Worm (Caenorhabditis elegans) whole organism, dauer: ENCODE measurements around the gene fipr-14.

ENCODE experiments used
- unc-62 ChIP-seq: sonication (generic microtip); optimal IDR thresholded peaks from 2 replicates; lab custom pipeline; 2017; ENCODE audit warnings: missing biosample characterization, missing genetic modification reagents, missing genetic modification characterization

fipr-14 gene

ce11 chrIV:10900083-10900482 lies 23.1 kb downstream of the fipr-14 start, which contains the start of gene srlf-30:
Gene srlf-30 (plus strand): TSS chrIV:10900383.
- TF ChIP-seq unc-62, result no peak

DNA sequence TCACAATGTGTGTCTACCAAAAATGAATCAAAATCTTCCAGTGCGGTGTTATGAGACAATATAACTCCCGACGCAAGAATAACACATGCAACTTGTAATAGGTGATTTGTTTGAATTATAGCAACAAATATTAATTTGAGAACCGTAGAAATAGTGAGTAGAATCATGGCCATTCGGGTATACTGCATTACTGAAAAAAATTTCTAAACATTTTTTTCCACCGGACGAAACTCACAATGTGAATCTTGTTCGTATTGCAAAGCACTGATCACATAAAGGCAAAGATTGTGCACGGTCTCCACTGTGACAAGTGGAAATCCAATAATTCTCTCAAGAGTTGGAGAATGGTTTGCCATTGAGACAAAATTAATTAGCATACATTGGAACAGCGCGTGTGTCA lies 25.5 kb downstream of the fipr-14 start:
- no peak for TF ChIP-seq unc-62

ce11 chrIV:10904282-10904681 lies 27.3 kb downstream of the fipr-14 start, which contains the start of gene ZK596.3:
Gene ZK596.3 (minus strand): TSS chrIV:10904382.
- no peak for TF ChIP-seq unc-62

DNA sequence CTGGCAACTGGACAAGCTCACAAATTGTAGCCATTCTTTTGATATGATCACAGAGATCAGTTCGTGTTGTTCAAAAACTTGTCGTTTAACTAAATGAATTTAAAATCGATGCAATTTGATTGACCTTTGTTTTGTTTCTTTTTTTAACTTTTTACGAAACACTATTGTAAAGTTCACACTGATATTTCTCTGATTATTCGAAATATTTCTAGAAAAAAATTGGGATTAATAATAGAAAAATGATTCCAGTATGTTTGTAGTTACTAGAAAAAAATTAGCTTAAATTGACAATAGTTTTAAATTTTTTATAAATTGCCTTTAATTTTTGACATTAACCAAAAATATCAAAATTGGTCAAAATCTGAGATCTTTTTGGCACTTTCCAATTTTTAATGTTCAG lies 32.3 kb downstream of the fipr-14 start, which contains the start of gene ZK596.2:
Gene ZK596.2, minus strand, starts transcription at position 101 of the 400 bp plus-strand sequence.
- TF ChIP-seq unc-62, result no peak

DNA sequence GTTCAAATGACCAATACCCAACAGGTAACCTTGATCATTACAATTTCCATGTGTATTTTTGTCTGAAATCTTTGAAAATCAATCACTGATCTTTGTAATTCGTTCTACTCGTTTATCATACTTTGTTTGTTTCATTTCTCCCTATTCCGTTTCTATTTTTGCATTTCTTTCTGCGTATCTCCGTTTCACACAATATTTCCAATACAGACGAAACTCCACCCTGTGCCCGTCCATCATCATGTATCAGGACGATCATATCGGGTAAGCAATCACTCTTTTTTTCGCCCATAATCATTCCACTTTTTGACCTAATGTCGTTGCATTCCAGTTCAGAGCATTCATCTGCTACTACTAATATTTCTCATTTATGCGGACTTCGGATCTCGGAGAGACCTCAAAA lies 32.8 kb downstream of the fipr-14 start, which contains the start of gene pyk-2:
Gene pyk-2, plus strand, starts transcription at position 206 of the 400 bp plus-strand sequence.
- no peak for TF ChIP-seq unc-62

ce11 chrIV:10913081-10913480 lies 36.1 kb downstream of the fipr-14 start, which contains the start of gene ZK593.2:
Gene ZK593.2 (plus strand): TSS chrIV:10913381.
- no peak for TF ChIP-seq unc-62

DNA sequence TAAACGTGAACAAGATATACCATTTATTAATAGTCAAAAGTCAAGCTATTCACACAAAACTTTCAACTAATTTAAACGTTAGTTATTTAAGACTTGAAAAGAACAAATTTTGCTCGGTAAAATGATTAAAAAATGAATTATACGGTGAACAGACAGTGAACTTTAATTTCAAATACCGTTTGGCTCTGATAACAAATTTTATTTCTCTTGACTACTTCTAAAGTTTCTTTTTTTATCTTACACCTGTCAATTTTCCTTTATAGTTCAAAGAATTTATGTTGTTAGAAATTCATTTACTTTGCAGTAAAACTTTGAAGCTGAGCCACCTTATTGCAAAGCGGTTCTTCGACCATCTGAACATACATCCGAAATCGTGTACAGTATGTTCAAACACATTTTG lies 38.4 kb downstream of the fipr-14 start, which contains the start of gene ZK593.3:
Gene ZK593.3, plus strand, starts transcription at position 301 of the 400 bp plus-strand sequence.
- no peak for TF ChIP-seq unc-62

ce11 chrIV:10916134-10916533 lies 39.2 kb downstream of the fipr-14 start:
- TF ChIP-seq unc-62, result no peak

- TF ChIP-seq unc-62, result no peak
Measured at ce11 chrIV:10918877-10919560, 42.1 kb downstream of the fipr-14 start.

DNA sequence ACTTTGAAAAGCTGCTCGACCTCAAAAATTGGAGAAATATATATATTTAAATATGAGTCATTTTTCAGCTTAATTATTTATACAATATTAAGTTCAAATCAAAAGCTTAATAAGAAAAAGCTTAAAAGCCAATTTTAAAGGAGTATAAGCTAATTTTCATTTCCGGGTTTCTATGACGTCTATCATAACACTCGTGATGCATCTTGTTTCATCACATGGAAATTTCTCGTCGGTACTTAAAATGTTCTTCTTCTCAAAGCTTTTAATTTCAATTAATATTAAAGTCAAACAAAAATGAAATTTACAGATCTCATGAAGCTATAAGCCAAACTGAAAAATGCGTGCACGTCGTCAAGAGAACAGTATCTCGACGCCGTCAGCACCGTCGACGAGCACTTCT lies 42.8 kb downstream of the fipr-14 start, which contains the start of gene rbr-2:
Gene rbr-2, plus strand, starts transcription at position 301 of the 400 bp plus-strand sequence.
- no peak for TF ChIP-seq unc-62
